Fruit fly (Drosophila melanogaster) whole organism, wandering third instar larva: ENCODE measurements around the gene CG7329.

Experiments
- Abd-B ChIP-seq: fragments of >200 bp; optimal IDR thresholded peaks from 2 replicates; lab custom pipeline; 2017; ENCODE audit warnings: missing biosample characterization, missing genetic modification characterization
- CG32264 ChIP-seq: fragments of 200-800 bp; sonication (Bioruptor generic); optimal IDR thresholded peaks from 2 replicates; lab custom pipeline; 2016; ENCODE audit warnings: missing biosample characterization, missing genetic modification characterization
- CG9705 ChIP-seq: fragments of 200-800 bp; sonication (Bioruptor generic); optimal IDR thresholded peaks from 2 replicates; lab custom pipeline; 2018; ENCODE audit warnings: missing biosample characterization, mild to moderate bottlenecking, missing genetic modification characterization
- CrebA ChIP-seq: fragments of 200-800 bp; sonication (Bioruptor generic); optimal IDR thresholded peaks from 2 replicates; lab custom pipeline; 2016; ENCODE audit warnings: missing biosample characterization, mild to moderate bottlenecking, missing genetic modification characterization, borderline replicate concordance
- Dfd ChIP-seq: fragments of >200 bp; optimal IDR thresholded peaks from 2 replicates; lab custom pipeline; 2017; ENCODE audit warnings: missing biosample characterization, missing genetic modification characterization
- Dif ChIP-seq: fragments of 200-275, 200-300 bp; sonication (Bioruptor generic); optimal IDR thresholded peaks from 2 replicates; lab custom pipeline; 2018; ENCODE audit warnings: missing biosample characterization, missing genetic modification characterization; ENCODE audit not compliant: partially characterized antibody
- GATAd ChIP-seq: sonication (Bioruptor generic); optimal IDR thresholded peaks from 2 replicates; lab custom pipeline; 2016; ENCODE audit warnings: missing biosample characterization, missing genetic modification characterization
- HLH106 ChIP-seq: fragments of 200-800 bp; optimal IDR thresholded peaks from 3 replicates; lab custom pipeline; 2019; ENCODE audit warnings: missing biosample characterization, mild to moderate bottlenecking, missing genetic modification characterization, moderate library complexity
- Hnf4 ChIP-seq: fragments of 200-800 bp; sonication (Bioruptor generic); optimal IDR thresholded peaks from 2 replicates; lab custom pipeline; 2016; ENCODE audit warnings: missing biosample characterization, mild to moderate bottlenecking, missing genetic modification characterization
- Hr78 ChIP-seq: fragments of >200 bp; optimal IDR thresholded peaks from 2 replicates; lab custom pipeline; 2017; ENCODE audit warnings: missing biosample characterization, missing genetic modification characterization
- Hr83 ChIP-seq: fragments of 200-300 bp; sonication (Bioruptor generic); optimal IDR thresholded peaks from 2 replicates; lab custom pipeline; 2016; ENCODE audit warnings: missing biosample characterization, mild to moderate bottlenecking, missing genetic modification characterization, moderate library complexity; ENCODE audit not compliant: poor library complexity, severe bottlenecking
- Jra ChIP-seq: sonication (Bioruptor generic); optimal IDR thresholded peaks from 2 replicates; lab custom pipeline; 2016; ENCODE audit warnings: missing biosample characterization, missing genetic modification characterization
- Myc ChIP-seq: fragments of >200 bp; optimal IDR thresholded peaks from 2 replicates; lab custom pipeline; 2017
- OdsH ChIP-seq: fragments of 200-800 bp; sonication (Bioruptor generic); optimal IDR thresholded peaks from 2 replicates; lab custom pipeline; 2016; ENCODE audit warnings: missing biosample characterization, mild to moderate bottlenecking, missing genetic modification characterization
- Rel ChIP-seq, 2 experiments: fragments of 200-800 bp; sonication (Bioruptor generic) in 1 of 2; optimal IDR thresholded peaks; 2 replicates in 1 of 2; 3 replicates in 1 of 2; lab custom pipeline; 2016 to 2019; ENCODE audit warnings: mild to moderate bottlenecking in 2 of 2, missing biosample characterization in 2 of 2, missing genetic modification characterization in 2 of 2, moderate library complexity in 1 of 2
- Sp1 ChIP-seq: fragments of 200-800 bp; sonication (Bioruptor generic); optimal IDR thresholded peaks from 3 replicates; lab custom pipeline; 2019; ENCODE audit warnings: missing biosample characterization, mild to moderate bottlenecking, missing genetic modification characterization, moderate library complexity
- Vsx2 ChIP-seq: fragments of 200-300, 225-300 bp; sonication (Bioruptor generic); optimal IDR thresholded peaks from 2 replicates; lab custom pipeline; 2018; ENCODE audit warnings: missing biosample characterization, missing genetic modification characterization; ENCODE audit not compliant: partially characterized antibody
- br ChIP-seq: fragments of 200-800 bp; sonication (Bioruptor generic); optimal IDR thresholded peaks from 2 replicates; lab custom pipeline; 2016; ENCODE audit warnings: missing biosample characterization, missing genetic modification characterization
- brk ChIP-seq: fragments of 200-800 bp; sonication (Bioruptor generic); optimal IDR thresholded peaks from 2 replicates; lab custom pipeline; 2016; ENCODE audit warnings: missing biosample characterization, mild to moderate bottlenecking, missing genetic modification characterization
- dmrt93B ChIP-seq: fragments of 200-800 bp; sonication (Bioruptor generic); optimal IDR thresholded peaks from 2 replicates; lab custom pipeline; 2018; ENCODE audit warnings: missing biosample characterization, mild to moderate bottlenecking, missing genetic modification characterization
- ey ChIP-seq: fragments of 200-800 bp; sonication (Bioruptor generic); optimal IDR thresholded peaks from 2 replicates; lab custom pipeline; 2016; ENCODE audit warnings: missing biosample characterization, missing genetic modification characterization
- foxo ChIP-seq, 2 experiments: fragments of 200-800 bp; sonication (Bioruptor generic); optimal IDR thresholded peaks; 2 replicates in 1 of 2; 3 replicates in 1 of 2; lab custom pipeline; 2016 to 2017; ENCODE audit warnings: missing biosample characterization in 2 of 2, missing genetic modification characterization in 2 of 2
- fru ChIP-seq: fragments of 200-800 bp; sonication (Bioruptor generic); optimal IDR thresholded peaks from 3 replicates; lab custom pipeline; 2016; ENCODE audit warnings: missing biosample characterization, mild to moderate bottlenecking, missing genetic modification characterization
- h ChIP-seq: fragments of 200-800 bp; sonication (Bioruptor generic); optimal IDR thresholded peaks from 3 replicates; lab custom pipeline; 2016; ENCODE audit warnings: missing biosample characterization, mild to moderate bottlenecking, missing genetic modification characterization
- lola ChIP-seq: fragments of >200 bp; optimal IDR thresholded peaks from 2 replicates; lab custom pipeline; 2017; ENCODE audit warnings: missing biosample characterization, missing genetic modification characterization
- psq ChIP-seq: fragments of 200-800 bp; sonication (Bioruptor generic); optimal IDR thresholded peaks from 3 replicates; lab custom pipeline; 2017; ENCODE audit warnings: missing biosample characterization, mild to moderate bottlenecking, missing genetic modification characterization, moderate library complexity
- rgr ChIP-seq: fragments of 200-800 bp; sonication (Bioruptor generic); optimal IDR thresholded peaks from 3 replicates; lab custom pipeline; 2016; ENCODE audit warnings: missing biosample characterization, mild to moderate bottlenecking, missing genetic modification characterization
- sv ChIP-seq: fragments of 200-800 bp; sonication (Bioruptor generic); optimal IDR thresholded peaks from 3 replicates; lab custom pipeline; 2016; ENCODE audit warnings: missing biosample characterization, missing genetic modification characterization
- tai ChIP-seq: sonication (Bioruptor generic); optimal IDR thresholded peaks from 2 replicates; lab custom pipeline; 2016; ENCODE audit warnings: missing biosample characterization, missing genetic modification characterization
- usp ChIP-seq: fragments of >200 bp; optimal IDR thresholded peaks from 2 replicates; lab custom pipeline; 2017; ENCODE audit warnings: missing biosample characterization, missing genetic modification characterization
- woc ChIP-seq: sonication (Bioruptor generic); optimal IDR thresholded peaks from 2 replicates; lab custom pipeline; 2016; ENCODE audit warnings: missing biosample characterization, mild to moderate bottlenecking, missing genetic modification characterization

Gene CG7329

dm6 chr2L:10616767-10617166 lies 21.5 kb downstream of the CG7329 start:
- TF ChIP-seq rgr (GFP tag; lab: Kevin White, UChicago) (peak; percentile 48), fru (peak; percentile 43), sv (GFP tag; lab: Kevin White, UChicago) (no peak), HLH106 (tag; lab: Kevin White, UChicago) (peak; percentile 10), OdsH (GFP tag; lab: Kevin White, UChicago) (peak; percentile 50), foxo (GFP tag; optimal IDR thresholded peaks at IDR 0.05; lab: Kevin White, UChicago) (peak in 1 of 2 experiments; percentile 34), Vsx2 (no peak), dmrt93B (GFP tag; lab: Kevin White, UChicago) (peak; percentile 12), ey (GFP tag; lab: Kevin White, UChicago) (peak; percentile 54), Hr78 (GFP tag; lab: Kevin White, UChicago) (no peak), br (peak; percentile 43), psq (GFP tag; lab: Kevin White, UChicago) (peak; percentile 12), Hnf4 (GFP tag; lab: Kevin White, UChicago) (peak; percentile 24), h (peak; percentile 63), GATAd (GFP tag; lab: Kevin White, UChicago) (no peak)
- TF ChIP-seq, all 38 proteins: peak for 11

DNA sequence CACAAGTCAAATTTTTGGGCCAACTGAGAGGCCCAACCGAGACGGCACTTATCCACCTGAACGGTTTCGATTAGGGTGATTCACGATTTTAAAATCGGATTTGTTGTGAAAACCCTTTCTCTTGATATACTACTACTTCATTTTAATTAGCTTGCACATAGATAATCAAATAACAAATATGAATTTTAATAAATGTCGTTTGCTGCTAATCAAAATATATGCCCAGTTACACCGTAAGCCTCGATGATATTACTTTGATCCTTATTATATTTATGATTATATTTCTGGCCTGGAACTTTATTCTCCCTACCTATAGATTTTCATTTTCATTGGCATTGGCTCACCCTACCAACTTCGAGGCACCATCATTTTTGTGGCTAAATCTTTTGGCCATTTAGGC lies 22.4 kb downstream of the CG7329 start:
- TF ChIP-seq fru, result peak; percentile 73
- TF ChIP-seq h, result peak; percentile 68
- TF ChIP-seq CrebA (GFP tag; lab: Kevin White, UChicago), result no peak
- TF ChIP-seq foxo (GFP tag; optimal IDR thresholded peaks at IDR 0.05; lab: Kevin White, UChicago), result peak in 1 of 2 experiments; percentile 66
- peak; percentile 70 for TF ChIP-seq br
- peak; percentile 66 for TF ChIP-seq rgr (GFP tag; lab: Kevin White, UChicago)
- no peak for TF ChIP-seq CG32264 (GFP tag; lab: Kevin White, UChicago)
- TF ChIP-seq OdsH (GFP tag; lab: Kevin White, UChicago), result peak; percentile 74
- TF ChIP-seq brk, result no peak
- peak; percentile 16 for TF ChIP-seq woc (GFP tag; lab: Kevin White, UChicago)
- no peak for TF ChIP-seq tai (GFP tag; lab: Kevin White, UChicago)
- TF ChIP-seq CG9705 (GFP tag; lab: Kevin White, UChicago), result peak; percentile 46
- no peak for TF ChIP-seq Abd-B
- TF ChIP-seq Dfd (GFP tag; lab: Kevin White, UChicago), result no peak
- TF ChIP-seq Sp1 (GFP tag; lab: Kevin White, UChicago), result peak; percentile 75
- peak; percentile 70 for TF ChIP-seq ey (GFP tag; lab: Kevin White, UChicago)
- peak; percentile 76 for TF ChIP-seq HLH106 (tag; lab: Kevin White, UChicago)
- peak; percentile 16 for TF ChIP-seq Hnf4 (GFP tag; lab: Kevin White, UChicago)
- peak; percentile 10 for TF ChIP-seq Jra (GFP tag; lab: Kevin White, UChicago)
- no peak for TF ChIP-seq Rel (GFP tag; optimal IDR thresholded peaks at IDR 0.05; lab: Kevin White, UChicago)
- peak; percentile 7 for TF ChIP-seq Rel (tag; optimal IDR thresholded peaks at IDR 0.05; lab: Kevin White, UChicago)
- TF ChIP-seq dmrt93B (GFP tag; lab: Kevin White, UChicago), result peak; percentile 59
- TF ChIP-seq Myc (lab: Kevin White, UChicago), result no peak
- TF ChIP-seq psq (GFP tag; lab: Kevin White, UChicago), result peak; percentile 58
- no peak for TF ChIP-seq sv (GFP tag; lab: Kevin White, UChicago)
- TF ChIP-seq, all 38 proteins: peak for 16

- no peak for TF ChIP-seq Rel (GFP tag; optimal IDR thresholded peaks at IDR 0.05; lab: Kevin White, UChicago)
- peak; percentile 58 for TF ChIP-seq Rel (tag; optimal IDR thresholded peaks at IDR 0.05; lab: Kevin White, UChicago)
- TF ChIP-seq fru, result peak; percentile 5
- TF ChIP-seq Hr78 (GFP tag; lab: Kevin White, UChicago), result no peak
- TF ChIP-seq usp (GFP tag; lab: Kevin White, UChicago), result no peak
- no peak for TF ChIP-seq brk
- TF ChIP-seq, all 38 proteins: peak for 2
Measured at dm6 chr2L:10614660-10615479, 23.4 kb downstream of the CG7329 start.

- TF ChIP-seq Dif, result peak; percentile 47
- no peak for TF ChIP-seq CG9705 (GFP tag; lab: Kevin White, UChicago)
- TF ChIP-seq CG32264 (GFP tag; lab: Kevin White, UChicago), result no peak
- TF ChIP-seq Hnf4 (GFP tag; lab: Kevin White, UChicago), result no peak
- TF ChIP-seq Vsx2, result no peak
- TF ChIP-seq GATAd (GFP tag; lab: Kevin White, UChicago), result no peak
- no peak for TF ChIP-seq foxo (GFP tag; optimal IDR thresholded peaks at IDR 0.05; lab: Kevin White, UChicago)
- TF ChIP-seq Hr83 (GFP tag; lab: Kevin White, UChicago), result no peak
- TF ChIP-seq Sp1 (GFP tag; lab: Kevin White, UChicago), result no peak
- no peak for TF ChIP-seq lola (GFP tag; lab: Kevin White, UChicago)
- TF ChIP-seq Dfd (GFP tag; lab: Kevin White, UChicago), result no peak
- TF ChIP-seq psq (GFP tag; lab: Kevin White, UChicago), result no peak
- no peak for TF ChIP-seq Rel (GFP tag; optimal IDR thresholded peaks at IDR 0.05; lab: Kevin White, UChicago)
- peak; percentile 48 for TF ChIP-seq Rel (tag; optimal IDR thresholded peaks at IDR 0.05; lab: Kevin White, UChicago)
- no peak for TF ChIP-seq Jra (GFP tag; lab: Kevin White, UChicago)
- TF ChIP-seq tai (GFP tag; lab: Kevin White, UChicago), result no peak
- no peak for TF ChIP-seq CrebA (GFP tag; lab: Kevin White, UChicago)
Measured at dm6 chr2L:10613104-10613503, 25.2 kb downstream of the CG7329 start.
